Fruit fly (Drosophila melanogaster): Measurements from ENCODE around the gene Cap-H2.

DNA sequence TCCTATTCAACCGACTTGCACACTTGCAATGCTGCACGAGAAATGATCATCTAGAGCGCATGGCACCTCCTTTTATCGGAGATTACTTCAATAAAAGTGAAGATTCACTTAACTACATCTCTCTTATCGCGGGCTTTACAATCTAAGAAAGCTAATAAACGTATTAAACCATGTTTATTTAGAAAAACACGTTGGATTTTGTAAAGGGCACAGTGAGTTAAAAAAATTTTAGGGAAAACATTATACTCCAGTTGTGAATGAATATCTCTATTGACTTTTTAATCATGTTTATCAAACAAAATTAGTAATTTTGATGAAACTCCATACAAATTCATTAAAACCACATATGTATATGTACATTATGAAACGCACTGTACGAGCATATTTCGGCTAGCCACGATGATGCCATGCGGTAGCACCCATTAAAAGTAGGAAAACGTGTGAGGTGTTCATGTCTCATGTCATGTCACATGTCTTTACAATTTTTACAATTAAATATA is 1.7 kb upstream of the Cap-H2 start, which contains the start of gene CG31272:
- TF ChIP-seq pad (GFP tag; optimal IDR thresholded peaks at IDR 0.05) (no peak), CG1620 (GFP tag; optimal IDR thresholded peaks at IDR 0.05) (no peak), CG11617 (GFP tag; optimal IDR thresholded peaks at IDR 0.05) (no peak), CG7101 (tag; optimal IDR thresholded peaks at IDR 0.05) (no peak), bab1 (GFP tag; optimal IDR thresholded peaks at IDR 0.05) (no peak), toe (GFP tag; optimal IDR thresholded peaks at IDR 0.05) (no peak), Clk (GFP tag; optimal IDR thresholded peaks at IDR 0.05) (no peak), kay (GFP tag; ENCODE audit: borderline replicate concordance) (no peak), ovo (GFP tag; optimal IDR thresholded peaks at IDR 0.05) (no peak), cnc (optimal IDR thresholded peaks at IDR 0.05) (no peak), CG14711 (tag; optimal IDR thresholded peaks at IDR 0.05) (no peak), Mnt (GFP tag; optimal IDR thresholded peaks at IDR 0.05) (no peak)
